Fruit fly (Drosophila melanogaster) whole organism, embryonic: ENCODE data around the gene CG10185.

Experiments
- CG10959 ChIP-seq: fragments of 200-800 bp; sonication (Bioruptor generic); IDR thresholded peaks from 2 replicates; pipeline ENCODE4 v1.3.6; 2022; ENCODE audit warnings: missing biosample characterization, missing genetic modification characterization
- CG14860 ChIP-seq: fragments of 200-800 bp; sonication (Bioruptor generic); IDR thresholded peaks from 3 replicates; pipeline ENCODE4 v1.3.6; 2022; ENCODE audit warnings: missing biosample characterization, missing genetic modification characterization; ENCODE audit not compliant: partially characterized antibody
- Myb ChIP-seq: fragments of 200-800 bp; sonication (Bioruptor generic); optimal IDR thresholded peaks from 2 replicates; lab custom pipeline; 2016; ENCODE audit warnings: missing biosample characterization, missing genetic modification characterization
- Trl ChIP-seq, 3 experiments: fragments of >200 bp in 2 of 3; fragments of 200-800 bp in 1 of 3; sonication (Bioruptor generic) in 1 of 3; optimal IDR thresholded peaks; 2 replicates in 1 of 3; 3 replicates in 2 of 3; lab custom pipeline; 2016 to 2017; ENCODE audit warnings: missing biosample characterization in 1 of 3, missing genetic modification characterization in 1 of 3
- cato ChIP-seq: fragments of 200-800 bp; sonication (Bioruptor generic); optimal IDR thresholded peaks from 2 replicates; lab custom pipeline; 2016; ENCODE audit warnings: missing biosample characterization, missing genetic modification characterization, borderline replicate concordance
- nerfin-2 ChIP-seq: fragments of 200-800 bp; sonication (Bioruptor generic); IDR thresholded peaks from 2 replicates; pipeline ENCODE4 v1.3.6; 2022; ENCODE audit warnings: missing biosample characterization, missing genetic modification characterization; ENCODE audit not compliant: partially characterized antibody

- no peak for TF ChIP-seq nerfin-2
- no peak for TF ChIP-seq Myb
- no peak for TF ChIP-seq CG10959
- TF ChIP-seq CG14860 (GFP tag; lab: Robert Waterston, UW): no peak
- TF ChIP-seq cato (GFP tag; lab: Kevin White, UChicago): no peak
- no peak for TF ChIP-seq Trl (optimal IDR thresholded peaks at IDR 0.05; lab: Kevin White, UChicago)
- no peak for TF ChIP-seq Trl (GFP tag; optimal IDR thresholded peaks at IDR 0.05; lab: Kevin White, UChicago)
These were observed 45.7 kb upstream of the CG10185 start for dm6 chr3R:16113124-16113523.
